Fruit fly (Drosophila melanogaster): Measurements from ENCODE around the gene Mms19.

The Mms19 gene

dm6 chr3R:5232197-5232607 lies at the start of gene Mms19, which contains the start of gene Kat60:
Gene Mms19 (plus strand): TSS chr3R:5232543.
Gene Kat60 (minus strand): TSS chr3R:5232209.
- peak; percentile 55 for TF ChIP-seq noc (tag; optimal IDR thresholded peaks at IDR 0.05)

dm6 chr3R:5187806-5188205 lies 44.5 kb upstream of the Mms19 start:
- no peak for TF ChIP-seq noc (tag; optimal IDR thresholded peaks at IDR 0.05)

dm6 chr3R:5193271-5193670 lies 39.1 kb upstream of the Mms19 start:
- no peak for TF ChIP-seq noc (tag; optimal IDR thresholded peaks at IDR 0.05)

- no peak for TF ChIP-seq noc (tag; optimal IDR thresholded peaks at IDR 0.05)
These were observed 34.0 kb upstream of the Mms19 start for dm6 chr3R:5198302-5198701.

- TF ChIP-seq noc (tag; optimal IDR thresholded peaks at IDR 0.05) = no peak
These were observed 32.8 kb upstream of the Mms19 start for dm6 chr3R:5199581-5199980.

dm6 chr3R:5203796-5204195 lies 28.5 kb upstream of the Mms19 start:
- TF ChIP-seq noc (tag; optimal IDR thresholded peaks at IDR 0.05) = no peak

dm6 chr3R:5205319-5206033 lies 26.9 kb upstream of the Mms19 start:
- no peak for TF ChIP-seq noc (tag; optimal IDR thresholded peaks at IDR 0.05)

dm6 chr3R:5207277-5208114 lies 24.8 kb upstream of the Mms19 start:
- TF ChIP-seq noc (tag; optimal IDR thresholded peaks at IDR 0.05) = no peak

- no peak for TF ChIP-seq noc (tag; optimal IDR thresholded peaks at IDR 0.05)
These were observed 24.3 kb upstream of the Mms19 start for dm6 chr3R:5208115-5208365.

dm6 chr3R:5209481-5209880 lies 22.9 kb upstream of the Mms19 start:
- TF ChIP-seq noc (tag; optimal IDR thresholded peaks at IDR 0.05) = no peak

dm6 chr3R:5211401-5211800 lies 20.9 kb upstream of the Mms19 start:
- no peak for TF ChIP-seq noc (tag; optimal IDR thresholded peaks at IDR 0.05)

- no peak for TF ChIP-seq noc (tag; optimal IDR thresholded peaks at IDR 0.05)
These were observed 20.2 kb upstream of the Mms19 start for dm6 chr3R:5211901-5212758.

- no peak for TF ChIP-seq noc (tag; optimal IDR thresholded peaks at IDR 0.05)
These were observed 19.6 kb upstream of the Mms19 start for dm6 chr3R:5212759-5213053.

dm6 chr3R:5213309-5213708 lies 19.0 kb upstream of the Mms19 start:
- no peak for TF ChIP-seq noc (tag; optimal IDR thresholded peaks at IDR 0.05)

dm6 chr3R:5214162-5214916 lies 18.0 kb upstream of the Mms19 start:
- TF ChIP-seq noc (tag; optimal IDR thresholded peaks at IDR 0.05) = no peak
